Worm (Caenorhabditis elegans): ENCODE results near the gene F28A12.3.

DNA sequence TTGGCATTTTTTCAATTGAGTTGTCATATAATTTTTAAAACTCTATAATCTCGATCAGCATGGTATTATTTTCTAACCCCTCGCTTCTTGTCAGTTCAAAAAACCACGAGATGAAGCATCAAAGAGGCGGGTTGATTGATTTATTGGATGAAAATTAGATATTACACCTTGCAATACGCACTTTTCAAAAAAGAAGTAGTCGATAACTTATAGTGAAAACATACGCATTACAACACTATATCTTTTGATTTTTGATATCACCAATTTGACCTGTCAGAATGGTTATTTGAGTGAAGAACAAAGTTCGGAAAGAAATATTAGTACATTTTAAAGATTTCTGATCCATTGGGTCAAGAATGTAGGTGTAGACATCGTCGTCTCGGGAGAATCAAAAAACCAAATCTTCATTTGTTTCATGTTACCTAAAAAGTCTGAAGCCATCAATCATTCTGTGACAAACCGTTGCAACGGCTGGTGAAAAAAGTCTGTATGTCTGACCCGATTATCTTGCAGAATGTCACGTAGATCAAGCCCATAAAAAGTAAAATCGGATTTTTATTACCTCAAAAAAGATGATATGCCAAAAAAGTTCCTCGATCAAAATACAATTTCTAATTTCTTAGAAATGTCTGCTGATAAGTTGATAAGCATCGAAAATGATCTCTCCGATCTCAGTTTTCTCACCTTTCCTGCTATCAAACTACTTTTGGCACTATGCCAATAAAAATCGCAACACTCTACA lies 12.1 kb upstream of the F28A12.3 start:
- TF ChIP-seq mdl-1 (tag; optimal IDR thresholded peaks at IDR 0.05) (no peak), peb-1 (tag; optimal IDR thresholded peaks at IDR 0.05) (no peak), lin-39 (tag; optimal IDR thresholded peaks at IDR 0.05) (no peak), zag-1 (tag; optimal IDR thresholded peaks at IDR 0.05) (no peak), ama-1 (optimal IDR thresholded peaks at IDR 0.05) (no peak), lin-13 (GFP tag; optimal IDR thresholded peaks at IDR 0.05) (no peak), unc-62 (GFP tag; optimal IDR thresholded peaks at IDR 0.05) (peak; percentile 25), nhr-12 (tag; optimal IDR thresholded peaks at IDR 0.05) (no peak), snpc-4 (tag; optimal IDR thresholded peaks at IDR 0.05) (no peak), aly-2 (tag; optimal IDR thresholded peaks at IDR 0.05) (no peak), lsy-2 (tag; optimal IDR thresholded peaks at IDR 0.05) (no peak), gmeb-1 (tag; optimal IDR thresholded peaks at IDR 0.05) (no peak), elt-3 (tag; optimal IDR thresholded peaks at IDR 0.05) (no peak)
